Worm (Caenorhabditis elegans) whole organism, young adult: ENCODE data around the gene lsm-1.
"Not testable (repeated sequence)": the region's sequence is repeated elsewhere in the genome, so short reads cannot be mapped to it uniquely, and the experiment has no call there.

Experiments used
- B0261.1 ChIP-seq: sonication (generic microtip); optimal IDR thresholded peaks from 2 replicates; lab custom pipeline; 2016; ENCODE audit warnings: mild to moderate bottlenecking, missing genetic modification characterization, moderate library complexity, missing compliant biosample characterization
- C06A6.2 ChIP-seq: fragments of 200-800 bp; sonication (Bioruptor generic); conservative IDR thresholded peaks from 2 replicates; pipeline ENCODE4 v1.3.6; 2022; ENCODE audit warnings: missing genetic modification characterization, missing compliant biosample characterization
- C17E4.6 ChIP-seq: fragments of 200-800 bp; sonication (Bioruptor generic); IDR thresholded peaks from 2 replicates; pipeline ENCODE4 v1.3.6; 2022; ENCODE audit warnings: missing genetic modification reagents, missing genetic modification characterization, missing compliant biosample characterization
- F22D6.2 ChIP-seq: sonication (generic microtip); optimal IDR thresholded peaks from 2 replicates; lab custom pipeline; 2016; ENCODE audit warnings: mild to moderate bottlenecking, missing genetic modification characterization, missing compliant biosample characterization
- F23B12.7 ChIP-seq: sonication (generic microtip); optimal IDR thresholded peaks from 2 replicates; lab custom pipeline; 2017; ENCODE audit warnings: missing genetic modification characterization, mild to moderate bottlenecking, missing compliant biosample characterization, antibody characterized with exemption, moderate library complexity; ENCODE audit not compliant: insufficient read depth
- Y79H2A.3 ChIP-seq: fragments of 200-800 bp; sonication (Bioruptor generic); conservative IDR thresholded peaks from 2 replicates; pipeline ENCODE4 v1.3.6; 2022; ENCODE audit warnings: missing genetic modification reagents, missing genetic modification characterization, missing compliant biosample characterization
- ZK185.1 ChIP-seq: sonication (generic microtip); optimal IDR thresholded peaks from 2 replicates; lab custom pipeline; 2016; ENCODE audit warnings: mild to moderate bottlenecking, missing genetic modification characterization, missing compliant biosample characterization; ENCODE audit not compliant: poor library complexity, severe bottlenecking
- akir-1 ChIP-seq: fragments of 200-800 bp; sonication (Bioruptor generic); optimal IDR thresholded peaks from 2 replicates; lab custom pipeline; 2018; ENCODE audit warnings: mild to moderate bottlenecking, missing genetic modification characterization, moderate library complexity, missing compliant biosample characterization
- aptf-3 ChIP-seq: fragments of 200-800 bp; sonication (Bioruptor generic); IDR thresholded peaks from 2 replicates; pipeline ENCODE4 v1.3.6; 2022; ENCODE audit warnings: missing genetic modification characterization, missing compliant biosample characterization
- attf-5 ChIP-seq: fragments of 200-800 bp; sonication (Bioruptor generic); optimal IDR thresholded peaks from 2 replicates; lab custom pipeline; 2018; ENCODE audit warnings: mild to moderate bottlenecking, missing genetic modification characterization, missing compliant biosample characterization
- attf-6 ChIP-seq: fragments of 200-800 bp; sonication (Bioruptor generic); IDR thresholded peaks from 2 replicates; pipeline ENCODE4 v1.3.6; 2022; ENCODE audit warnings: missing genetic modification reagents, missing genetic modification characterization, missing compliant biosample characterization
- ceh-100 ChIP-seq: fragments of 200-800 bp; sonication (Bioruptor generic); IDR thresholded peaks from 2 replicates; pipeline ENCODE4 v1.3.6; 2022; ENCODE audit warnings: missing genetic modification reagents, missing genetic modification characterization, missing compliant biosample characterization
- ceh-58 ChIP-seq: fragments of 200-800 bp; sonication (Bioruptor generic); IDR thresholded peaks from 2 replicates; pipeline ENCODE4 v1.3.6; 2022; ENCODE audit warnings: missing genetic modification characterization, missing compliant biosample characterization
- chd-7 ChIP-seq: sonication (generic microtip); optimal IDR thresholded peaks from 2 replicates; lab custom pipeline; 2016; ENCODE audit warnings: mild to moderate bottlenecking, missing genetic modification characterization, moderate library complexity, missing compliant biosample characterization
- die-1 ChIP-seq: sonication (generic microtip); optimal IDR thresholded peaks from 2 replicates; lab custom pipeline; 2016; ENCODE audit warnings: missing genotype, mild to moderate bottlenecking, missing genetic modification characterization, missing compliant biosample characterization
- dox-1 ChIP-seq: fragments of 200-800 bp; sonication (Bioruptor generic); IDR thresholded peaks from 2 replicates; pipeline ENCODE4 v1.3.6; 2022; ENCODE audit warnings: missing genetic modification reagents, missing genetic modification characterization, missing compliant biosample characterization
- dpff-1 ChIP-seq: sonication (generic microtip); optimal IDR thresholded peaks from 2 replicates; lab custom pipeline; 2017; ENCODE audit warnings: mild to moderate bottlenecking, missing genetic modification characterization, missing compliant biosample characterization
- dpl-1 ChIP-seq: fragments of 150-350 bp; optimal IDR thresholded peaks from 2 replicates; lab custom pipeline; 2014; ENCODE audit warnings: missing biosample characterization, missing genetic modification reagents, missing genetic modification characterization
- egrh-3 ChIP-seq: fragments of 200-800 bp; sonication (Bioruptor generic); IDR thresholded peaks from 2 replicates; pipeline ENCODE4 v1.3.6; 2022; ENCODE audit warnings: missing genetic modification reagents, missing genetic modification characterization, missing compliant biosample characterization
- ekl-4 ChIP-seq: fragments of 200-800 bp; sonication (Bioruptor generic); IDR thresholded peaks from 2 replicates; pipeline ENCODE4 v1.3.6; 2022; ENCODE audit warnings: missing genetic modification reagents, missing genetic modification characterization, missing compliant biosample characterization
- ets-4 ChIP-seq: fragments of 200-800 bp; sonication (Bioruptor generic); optimal IDR thresholded peaks from 2 replicates; lab custom pipeline; 2018; ENCODE audit warnings: mild to moderate bottlenecking, missing genetic modification characterization, missing compliant biosample characterization
- fkh-3 ChIP-seq: sonication (generic microtip); optimal IDR thresholded peaks from 2 replicates; lab custom pipeline; 2016; ENCODE audit warnings: mild to moderate bottlenecking, missing genetic modification characterization, missing compliant biosample characterization
- hlh-26 ChIP-seq: fragments of 200-800 bp; sonication (Bioruptor generic); conservative IDR thresholded peaks from 2 replicates; pipeline ENCODE4 v1.3.6; 2022; ENCODE audit warnings: missing genetic modification reagents, missing genetic modification characterization, missing compliant biosample characterization
- hmg-1.2 ChIP-seq: fragments of 200-800 bp; sonication (Bioruptor generic); IDR thresholded peaks from 2 replicates; pipeline ENCODE4 v1.3.6; 2022; ENCODE audit warnings: missing genetic modification reagents, missing genetic modification characterization, missing compliant biosample characterization
- lag-1 ChIP-seq: fragments of 200-800 bp; sonication (Bioruptor generic); IDR thresholded peaks from 2 replicates; pipeline ENCODE4 v1.3.6; 2022; ENCODE audit warnings: missing genetic modification reagents, missing genetic modification characterization, missing compliant biosample characterization
- let-607 ChIP-seq, 2 experiments: fragments of 200-800 bp in 1 of 2; sonication (Bioruptor generic) in 1 of 2; sonication (generic microtip) in 1 of 2; optimal IDR thresholded peaks; 2 replicates each; lab custom pipeline; 2016 to 2018; ENCODE audit warnings: mild to moderate bottlenecking in 2 of 2, missing compliant biosample characterization in 2 of 2, missing genetic modification characterization in 2 of 2, moderate library complexity in 2 of 2, missing genotype in 1 of 2
- lin-35 ChIP-seq, 3 experiments: fragments of 150-350 bp in 2 of 3; sonication (generic microtip) in 1 of 3; optimal IDR thresholded peaks; 2 replicates each; lab custom pipeline; 2014 to 2018; ENCODE audit warnings: missing biosample characterization in 3 of 3, missing genetic modification characterization in 3 of 3, missing genetic modification reagents in 3 of 3
- lin-54 ChIP-seq: fragments of 200-800 bp; sonication (Bioruptor generic); optimal IDR thresholded peaks from 2 replicates; lab custom pipeline; 2018; ENCODE audit warnings: mild to moderate bottlenecking, missing genetic modification characterization, missing compliant biosample characterization
- mcd-1 ChIP-seq: fragments of 200-800 bp; sonication (Bioruptor generic); IDR thresholded peaks from 2 replicates; pipeline ENCODE4 v1.3.6; 2022; ENCODE audit warnings: missing genetic modification reagents, missing genetic modification characterization, missing compliant biosample characterization
- nfya-1 ChIP-seq: sonication (generic microtip); optimal IDR thresholded peaks from 2 replicates; lab custom pipeline; 2017; ENCODE audit warnings: antibody characterized with exemption, missing compliant biosample characterization, missing genetic modification characterization, borderline replicate concordance; ENCODE audit not compliant: insufficient read depth
- nfyb-1 ChIP-seq: fragments of 200-800 bp; sonication (Bioruptor generic); IDR thresholded peaks from 2 replicates; pipeline ENCODE4 v1.3.6; 2022; ENCODE audit warnings: missing genetic modification reagents, missing genetic modification characterization, missing compliant biosample characterization
- nhr-120 ChIP-seq: fragments of 200-800 bp; sonication (Bioruptor generic); IDR thresholded peaks from 2 replicates; pipeline ENCODE4 v1.3.6; 2022; ENCODE audit warnings: missing genetic modification characterization, missing compliant biosample characterization
- nhr-179 ChIP-seq: sonication (generic microtip); optimal IDR thresholded peaks from 2 replicates; lab custom pipeline; 2016; ENCODE audit warnings: mild to moderate bottlenecking, missing genetic modification characterization, missing compliant biosample characterization
- nhr-80 ChIP-seq: sonication (generic microtip); optimal IDR thresholded peaks from 2 replicates; lab custom pipeline; 2016; ENCODE audit warnings: missing genetic modification characterization, missing compliant biosample characterization
- pbrm-1 ChIP-seq: fragments of 200-800 bp; sonication (Bioruptor generic); IDR thresholded peaks from 2 replicates; pipeline ENCODE4 v1.3.6; 2022; ENCODE audit warnings: missing genetic modification reagents, missing genetic modification characterization, missing compliant biosample characterization
- snpc-1.1 ChIP-seq: sonication (generic microtip); optimal IDR thresholded peaks from 2 replicates; lab custom pipeline; 2017; ENCODE audit warnings: missing genetic modification characterization, mild to moderate bottlenecking, missing compliant biosample characterization, antibody characterized with exemption, moderate library complexity, missing genotype, missing genetic modification reagents; ENCODE audit not compliant: insufficient read depth
- snpc-4 ChIP-seq, 5 experiments: fragments of 150-350 bp in 1 of 5; sonication (generic microtip) in 4 of 5; optimal IDR thresholded peaks; 2 replicates each; lab custom pipeline; 2014 to 2018; ENCODE audit warnings: missing genetic modification characterization in 5 of 5, missing biosample characterization in 3 of 5, antibody characterized with exemption in 2 of 5, mild to moderate bottlenecking in 2 of 5, missing compliant biosample characterization in 2 of 5, missing genotype in 2 of 5, moderate library complexity in 2 of 5, missing genetic modification reagents in 1 of 5
- tlf-1 ChIP-seq: fragments of 200-800 bp; sonication (Bioruptor generic); optimal IDR thresholded peaks from 2 replicates; lab custom pipeline; 2018; ENCODE audit warnings: mild to moderate bottlenecking, missing genetic modification characterization, missing compliant biosample characterization
- unc-130 ChIP-seq: sonication (generic microtip); optimal IDR thresholded peaks from 2 replicates; lab custom pipeline; 2016; ENCODE audit warnings: missing genetic modification reagents, missing genetic modification characterization, missing compliant biosample characterization
- ztf-18 ChIP-seq: sonication (generic microtip); optimal IDR thresholded peaks from 2 replicates; lab custom pipeline; 2016; ENCODE audit warnings: missing genotype, mild to moderate bottlenecking, missing genetic modification characterization, missing compliant biosample characterization

lsm-1 gene

DNA sequence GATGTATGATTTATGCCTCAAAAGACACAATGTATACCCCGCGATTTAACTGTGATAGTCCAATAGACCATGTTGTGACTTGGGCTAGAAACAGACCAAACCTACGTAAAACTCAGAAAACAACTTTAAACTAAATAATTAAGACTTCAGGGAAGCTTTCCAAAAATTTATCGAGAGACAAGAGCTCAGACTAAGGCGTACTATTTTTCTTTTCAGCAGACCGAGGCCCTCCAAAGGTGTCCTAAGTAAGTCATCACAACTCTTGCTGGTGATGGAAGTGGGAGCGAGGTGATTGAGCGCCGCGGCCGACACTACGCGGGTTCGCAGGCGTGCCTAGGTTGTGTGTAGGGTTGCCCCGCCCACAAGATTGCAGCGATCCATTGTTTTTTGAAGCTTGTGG, 40.3 kb downstream of the lsm-1 start (continued):
- TF ChIP-seq lag-1 (GFP tag; lab: Robert Waterston, UW) (no peak), ets-4 (peak; percentile 4), pbrm-1 (GFP tag; lab: Robert Waterston, UW) (peak; percentile 98), ceh-58 (GFP tag; lab: Robert Waterston, UW) (no peak), hmg-1.2 (GFP tag; lab: Robert Waterston, UW) (peak; percentile 95), ekl-4 (GFP tag; lab: Robert Waterston, UW) (peak; percentile 90), lin-54 (GFP tag; lab: Kevin White, UChicago) (peak; percentile 72), snpc-1.1 (peak; percentile 99), dox-1 (GFP tag; lab: Robert Waterston, UW) (peak; percentile 91), ZK185.1 (tag; lab: Kevin White, UChicago) (peak; percentile 70), dpff-1 (tag; lab: Kevin White, UChicago) (peak; percentile 80), dpl-1 (GFP tag; lab: Kevin White, UChicago) (peak; percentile 7), F22D6.2 (tag; lab: Kevin White, UChicago) (no peak), ceh-100 (GFP tag; lab: Robert Waterston, UW) (peak; percentile 82), let-607 (tag; optimal IDR thresholded peaks at IDR 0.05; lab: Kevin White, UChicago) (no peak), ztf-18 (peak; percentile 57), aptf-3 (GFP tag; lab: Robert Waterston, UW) (no peak), hlh-26 (GFP tag; lab: Robert Waterston, UW) (no peak), attf-6 (GFP tag; lab: Robert Waterston, UW) (peak; percentile 95), tlf-1 (GFP tag; lab: Kevin White, UChicago) (peak; percentile 61), egrh-3 (peak; percentile 68), unc-130 (GFP tag; lab: Kevin White, UChicago) (peak; percentile 54), fkh-3 (tag; lab: Kevin White, UChicago) (no peak), akir-1 (GFP tag; lab: Kevin White, UChicago) (no peak), nhr-80 (tag; lab: Kevin White, UChicago) (peak; percentile 1), nhr-179 (tag; lab: Kevin White, UChicago) (no peak), die-1 (peak; percentile 39), C17E4.6 (0 out of 2 replicates have a peak, but pooled peaks have one; percentile 66), nfya-1 (tag; lab: Kevin White, UChicago) (no peak), Y79H2A.3 (GFP tag; lab: Robert Waterston, UW) (no peak), nfyb-1 (GFP tag; lab: Robert Waterston, UW) (peak; percentile 89; the same call in 1 of the 2 replicates), chd-7 (tag; lab: Kevin White, UChicago) (peak; percentile 29), C06A6.2 (GFP tag; lab: Robert Waterston, UW) (peak; percentile 28; the same call in 1 of the 2 replicates), B0261.1 (peak; percentile 40), lin-35 (GFP tag; optimal IDR thresholded peaks at IDR 0.05; lab: Kevin White, UChicago) (peak in 1 of 3 experiments; percentile 32), nhr-120 (GFP tag; lab: Robert Waterston, UW) (no peak), F23B12.7 (tag; lab: Kevin White, UChicago) (peak; percentile 82)

DNA sequence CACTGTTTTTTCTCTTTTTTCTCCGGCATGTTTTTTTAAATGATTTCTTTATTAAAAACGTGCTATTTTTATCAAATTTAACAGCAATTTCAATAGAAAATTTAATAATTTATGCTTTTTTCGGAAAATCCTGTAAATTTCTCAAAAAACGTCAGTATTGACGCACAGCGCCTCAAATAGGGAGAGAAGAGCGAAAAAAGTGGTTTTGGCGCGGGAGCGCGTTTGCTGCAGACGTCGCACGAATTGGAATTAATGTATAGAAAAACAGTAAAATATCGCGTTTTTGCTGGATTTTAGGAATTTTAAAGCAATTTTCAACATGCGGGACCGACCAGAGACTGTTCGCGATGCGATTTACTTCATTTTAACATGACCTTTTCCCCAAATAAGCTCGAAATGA, 42.1 kb downstream of the lsm-1 start:
- TF ChIP-seq ceh-100 (GFP tag; lab: Robert Waterston, UW), result peak; percentile 80
- not testable (repeated sequence) for TF ChIP-seq snpc-4 (GFP tag; optimal IDR thresholded peaks at IDR 0.05; lab: Kevin White, UChicago)
- peak in 1 of 4 experiments; percentile 31 for TF ChIP-seq snpc-4 (tag; optimal IDR thresholded peaks at IDR 0.05; lab: Kevin White, UChicago)
- peak; percentile 58 for TF ChIP-seq dox-1 (GFP tag; lab: Robert Waterston, UW)
- peak; percentile 35 for TF ChIP-seq attf-5 (GFP tag; lab: Kevin White, UChicago)
- peak; percentile 75 for TF ChIP-seq mcd-1 (GFP tag; lab: Robert Waterston, UW)
